Worm (Caenorhabditis elegans) whole organism, L2 larva: ENCODE measurements around the gene mdt-4.

Experiments used
- ama-1 ChIP-seq: fragments of 150-350 bp; optimal IDR thresholded peaks from 2 replicates; lab custom pipeline; 2018; ENCODE audit warnings: inconsistent platforms
- ceh-16 ChIP-seq: fragments of 150-350 bp; optimal IDR thresholded peaks from 2 replicates; lab custom pipeline; 2014; ENCODE audit warnings: missing biosample characterization, missing genetic modification characterization
- fos-1 ChIP-seq: fragments of 150-350 bp; optimal IDR thresholded peaks from 2 replicates; lab custom pipeline; 2014; ENCODE audit warnings: missing biosample characterization, missing genetic modification characterization
- lin-39 ChIP-seq: fragments of 150-350 bp; optimal IDR thresholded peaks from 2 replicates; lab custom pipeline; 2014; ENCODE audit warnings: missing biosample characterization, missing genetic modification reagents, missing genetic modification characterization
- mab-5 ChIP-seq: fragments of 150-350 bp; optimal IDR thresholded peaks from 2 replicates; lab custom pipeline; 2014; ENCODE audit warnings: missing biosample characterization, missing genetic modification characterization
- nhr-10 ChIP-seq: sonication (generic microtip); optimal IDR thresholded peaks from 2 replicates; lab custom pipeline; 2017; ENCODE audit warnings: missing biosample characterization, missing genetic modification characterization
- nhr-11 ChIP-seq: fragments of 150-350 bp; optimal IDR thresholded peaks from 2 replicates; lab custom pipeline; 2014; ENCODE audit warnings: missing biosample characterization, missing genetic modification characterization
- nhr-237 ChIP-seq: fragments of 150-350 bp; optimal IDR thresholded peaks from 2 replicates; lab custom pipeline; 2014; ENCODE audit warnings: missing biosample characterization, missing genetic modification characterization
- sem-4 ChIP-seq: fragments of 150-350 bp; optimal IDR thresholded peaks from 2 replicates; lab custom pipeline; 2014; ENCODE audit warnings: missing biosample characterization, missing genetic modification reagents, missing genetic modification characterization
- sma-3 ChIP-seq: sonication (generic microtip); optimal IDR thresholded peaks from 2 replicates; lab custom pipeline; 2016; ENCODE audit warnings: missing genetic modification reagents, missing genetic modification characterization, missing compliant biosample characterization

ce11 chrII:4904778-4905177, 39.0 kb downstream of the mdt-4 start, which contains the start of gene btbd-10:
- TF ChIP-seq fos-1, result no peak
- no peak for TF ChIP-seq lin-39
- no peak for TF ChIP-seq mab-5 (tag; lab: Kevin White, UChicago)
- TF ChIP-seq nhr-11 (tag; lab: Kevin White, UChicago), result no peak
- no peak for TF ChIP-seq sem-4 (tag; lab: Kevin White, UChicago)
- TF ChIP-seq sma-3 (GFP tag; lab: Kevin White, UChicago), result no peak
- no peak for TF ChIP-seq nhr-237 (tag; lab: Kevin White, UChicago)
- TF ChIP-seq ceh-16 (tag; lab: Kevin White, UChicago), result no peak
- TF ChIP-seq nhr-10, result no peak
- no peak for TF ChIP-seq ama-1
